Worm (Caenorhabditis elegans) whole organism, midembryonic: ENCODE measurements around the gene M151.7.

Experiments used
- klf-2 ChIP-seq: fragments of 200-800 bp; sonication (Bioruptor generic); conservative IDR thresholded peaks from 2 replicates; pipeline ENCODE4 v1.3.6; 2022; ENCODE audit warnings: missing genetic modification reagents, missing genetic modification characterization, missing compliant biosample characterization
- ref-1 ChIP-seq: fragments of 200-800 bp; sonication (Bioruptor generic); conservative IDR thresholded peaks from 2 replicates; pipeline ENCODE4 v1.3.6; 2022; ENCODE audit warnings: missing genetic modification reagents, missing genetic modification characterization, missing compliant biosample characterization

- TF ChIP-seq ref-1 (GFP tag; lab: Robert Waterston, UW) (no peak), klf-2 (GFP tag; lab: Robert Waterston, UW) (no peak)
Observed at ce11 chrII:3630810-3631209, 8.7 kb downstream of the M151.7 start, which contains the start of gene M151.2.
